Worm (Caenorhabditis elegans): ENCODE measurements around the gene tag-280.

Gene tag-280

DNA sequence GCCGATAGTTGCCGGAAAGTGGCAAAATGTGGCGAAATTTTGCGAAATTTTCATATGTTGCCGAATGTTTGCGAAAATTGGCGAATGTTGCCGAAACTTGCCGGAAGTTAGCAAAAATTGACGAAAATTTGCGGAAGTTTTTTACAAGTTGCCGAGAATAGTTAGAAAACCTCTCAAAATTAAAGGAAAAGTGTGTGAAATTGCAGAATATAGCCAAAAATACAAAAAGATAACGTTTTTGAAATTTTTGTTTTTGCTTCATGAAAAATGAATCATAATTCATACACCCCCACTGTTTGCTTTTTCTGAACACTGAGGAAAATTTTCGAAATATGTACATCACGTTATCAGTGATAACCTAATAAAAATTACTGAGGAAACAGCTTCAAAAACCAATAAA is 21.2 kb downstream of the tag-280 start:
- no peak for TF ChIP-seq Y55F3AM.14 (GFP tag; optimal IDR thresholded peaks at IDR 0.05)
- no peak for TF ChIP-seq fos-1 (tag; optimal IDR thresholded peaks at IDR 0.05)
- no peak for TF ChIP-seq dmd-4 (tag; optimal IDR thresholded peaks at IDR 0.05)
- no peak for TF ChIP-seq ceh-82 (tag; optimal IDR thresholded peaks at IDR 0.05)
- no peak for TF ChIP-seq mdl-1 (tag; optimal IDR thresholded peaks at IDR 0.05)
- TF ChIP-seq nhr-6 (tag; optimal IDR thresholded peaks at IDR 0.05) = no peak
- TF ChIP-seq sem-4 (tag; optimal IDR thresholded peaks at IDR 0.05) = no peak
- TF ChIP-seq lin-39 (tag; optimal IDR thresholded peaks at IDR 0.05) = no peak
- no peak for TF ChIP-seq aly-2 (tag; optimal IDR thresholded peaks at IDR 0.05)
- no peak for TF ChIP-seq lin-11 (tag; optimal IDR thresholded peaks at IDR 0.05)
- TF ChIP-seq nhr-11 (tag; optimal IDR thresholded peaks at IDR 0.05) = no peak
- TF ChIP-seq C34F6.9 (tag; optimal IDR thresholded peaks at IDR 0.05) = no peak
- TF ChIP-seq lin-13 (GFP tag; optimal IDR thresholded peaks at IDR 0.05) = no peak
- no peak for TF ChIP-seq nhr-10 (tag; optimal IDR thresholded peaks at IDR 0.05)
- no peak for TF ChIP-seq nhr-237 (tag; optimal IDR thresholded peaks at IDR 0.05)
- TF ChIP-seq nhr-129 (tag; optimal IDR thresholded peaks at IDR 0.05) = no peak
- no peak for TF ChIP-seq nhr-12 (tag; optimal IDR thresholded peaks at IDR 0.05)

- no peak for TF ChIP-seq ZK546.5 (tag; optimal IDR thresholded peaks at IDR 0.05)
- no peak for TF ChIP-seq sma-3 (GFP tag; optimal IDR thresholded peaks at IDR 0.05)
- TF ChIP-seq nhr-25 (tag; optimal IDR thresholded peaks at IDR 0.05) = no peak
- no peak for TF ChIP-seq sem-4 (tag; optimal IDR thresholded peaks at IDR 0.05)
- no peak for TF ChIP-seq fos-1 (tag; optimal IDR thresholded peaks at IDR 0.05)
- no peak for TF ChIP-seq lin-13 (GFP tag; optimal IDR thresholded peaks at IDR 0.05)
- TF ChIP-seq nhr-129 (tag; optimal IDR thresholded peaks at IDR 0.05) = no peak
- no peak for TF ChIP-seq ztf-4 (tag; optimal IDR thresholded peaks at IDR 0.05)
- no peak for TF ChIP-seq blmp-1 (tag; optimal IDR thresholded peaks at IDR 0.05; ENCODE audit: insufficient read depth)
Measured at ce11 chrII:12482622-12483021, 22.2 kb downstream of the tag-280 start, which contains the start of gene fbxb-102. TSS of gene fbxb-102 (plus strand) at chrII:12482922.

DNA sequence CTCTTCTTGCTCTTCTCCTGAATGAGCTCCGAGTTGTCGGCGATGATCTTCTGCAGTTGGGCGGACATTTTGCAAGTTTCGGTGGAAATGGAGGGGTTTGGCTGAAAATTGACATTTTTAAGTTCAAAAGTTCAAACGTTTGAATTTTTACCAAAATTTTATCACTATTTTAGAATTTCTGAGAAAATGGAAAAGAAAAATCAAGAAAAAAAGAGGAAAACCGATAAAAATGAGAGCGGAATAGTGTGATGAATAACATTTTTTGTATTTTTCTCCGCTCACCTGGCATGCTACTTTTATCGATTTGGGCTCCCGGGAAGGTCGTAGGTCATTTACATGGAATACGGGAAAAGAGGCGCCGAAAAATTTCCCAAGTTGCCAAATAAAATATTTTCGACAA is 24.6 kb downstream of the tag-280 start, which contains the start of gene F15A4.10:
Gene F15A4.10, minus strand, starts transcription at position 101 of the 400 bp plus-strand sequence.
- TF ChIP-seq elt-3 (tag; optimal IDR thresholded peaks at IDR 0.05) (no peak), unc-62 (GFP tag; optimal IDR thresholded peaks at IDR 0.05) (no peak), nhr-12 (tag; optimal IDR thresholded peaks at IDR 0.05) (no peak), crh-2 (tag; optimal IDR thresholded peaks at IDR 0.05) (no peak), aly-2 (tag; optimal IDR thresholded peaks at IDR 0.05) (no peak), sma-9 (GFP tag; optimal IDR thresholded peaks at IDR 0.05) (no peak), sma-9 (tag; optimal IDR thresholded peaks at IDR 0.05) (no peak), sma-3 (GFP tag; optimal IDR thresholded peaks at IDR 0.05) (no peak), egl-27 (tag; optimal IDR thresholded peaks at IDR 0.05) (no peak), ztf-1 (GFP tag; conservative IDR thresholded peaks at IDR 0.05) (no peak), lin-13 (GFP tag; optimal IDR thresholded peaks at IDR 0.05) (no peak), dmd-4 (tag; optimal IDR thresholded peaks at IDR 0.05) (no peak), ztf-11 (tag; optimal IDR thresholded peaks at IDR 0.05) (no peak), mbf-1 (tag; optimal IDR thresholded peaks at IDR 0.05) (no peak), peb-1 (tag; optimal IDR thresholded peaks at IDR 0.05) (no peak), Y55F3AM.14 (GFP tag; optimal IDR thresholded peaks at IDR 0.05) (no peak), ceh-82 (tag; optimal IDR thresholded peaks at IDR 0.05) (no peak)

- TF ChIP-seq lin-11 (tag; optimal IDR thresholded peaks at IDR 0.05) = no peak
- TF ChIP-seq unc-62 (GFP tag; optimal IDR thresholded peaks at IDR 0.05) = no peak
- no peak for TF ChIP-seq elt-3 (tag; optimal IDR thresholded peaks at IDR 0.05)
- no peak for TF ChIP-seq sma-3 (GFP tag; optimal IDR thresholded peaks at IDR 0.05)
- TF ChIP-seq dmd-4 (tag; optimal IDR thresholded peaks at IDR 0.05) = no peak
- no peak for TF ChIP-seq nhr-25 (tag; optimal IDR thresholded peaks at IDR 0.05)
- no peak for TF ChIP-seq gmeb-1 (tag; optimal IDR thresholded peaks at IDR 0.05)
- no peak for TF ChIP-seq sma-9 (GFP tag; optimal IDR thresholded peaks at IDR 0.05)
- TF ChIP-seq sma-9 (tag; optimal IDR thresholded peaks at IDR 0.05) = no peak
- no peak for TF ChIP-seq nhr-237 (tag; optimal IDR thresholded peaks at IDR 0.05)
- TF ChIP-seq zag-1 (tag; optimal IDR thresholded peaks at IDR 0.05) = no peak
- no peak for TF ChIP-seq Y55F3AM.14 (GFP tag; optimal IDR thresholded peaks at IDR 0.05)
- no peak for TF ChIP-seq C34F6.9 (tag; optimal IDR thresholded peaks at IDR 0.05)
- TF ChIP-seq nhr-6 (tag; optimal IDR thresholded peaks at IDR 0.05) = no peak
- TF ChIP-seq ztf-4 (tag; optimal IDR thresholded peaks at IDR 0.05) = no peak
- TF ChIP-seq nhr-21 (tag; optimal IDR thresholded peaks at IDR 0.05) = no peak
- no peak for TF ChIP-seq alr-1 (tag; optimal IDR thresholded peaks at IDR 0.05)
- TF ChIP-seq aly-2 (tag; optimal IDR thresholded peaks at IDR 0.05) = no peak
- no peak for TF ChIP-seq nhr-23 (tag; optimal IDR thresholded peaks at IDR 0.05)
Measured at ce11 chrII:12488810-12489209, 28.4 kb downstream of the tag-280 start.
